Fruit fly (Drosophila melanogaster) whole organism, embryonic: ENCODE data around the gene Nep5.

ENCODE experiments used
- CG11504 ChIP-seq: fragments of 200-800 bp; sonication (Bioruptor generic); optimal IDR thresholded peaks from 3 replicates; lab custom pipeline; 2019; ENCODE audit warnings: missing biosample characterization, mild to moderate bottlenecking, missing genetic modification characterization, moderate library complexity
- CG2712 ChIP-seq: fragments of 200-800 bp; optimal IDR thresholded peaks from 3 replicates; lab custom pipeline; 2019; ENCODE audit warnings: missing biosample characterization, mild to moderate bottlenecking, missing genetic modification characterization, moderate library complexity
- CG31365 ChIP-seq: fragments of 200-800 bp; sonication (Bioruptor generic); optimal IDR thresholded peaks from 2 replicates; lab custom pipeline; 2018; ENCODE audit warnings: missing biosample characterization, mild to moderate bottlenecking, missing genetic modification characterization
- CG8765 ChIP-seq: fragments of 200-800 bp; sonication (Bioruptor generic); IDR thresholded peaks from 2 replicates; pipeline ENCODE4 v1.3.6; 2022; ENCODE audit warnings: missing biosample characterization, missing genetic modification characterization
- Kr ChIP-seq: fragments of 200-800 bp; sonication (Bioruptor generic); optimal IDR thresholded peaks from 2 replicates; lab custom pipeline; 2017; ENCODE audit warnings: missing biosample characterization, mild to moderate bottlenecking, missing genetic modification characterization
- Spps ChIP-seq: fragments of 200-800 bp; sonication (Bioruptor generic); optimal IDR thresholded peaks from 2 replicates; lab custom pipeline; 2018; ENCODE audit warnings: missing biosample characterization, mild to moderate bottlenecking, missing genetic modification characterization
- nau ChIP-seq: fragments of 200-800 bp; sonication (Bioruptor generic); optimal IDR thresholded peaks from 3 replicates; lab custom pipeline; 2017; ENCODE audit warnings: missing biosample characterization, mild to moderate bottlenecking, missing genetic modification characterization, missing genetic modification reagents

DNA sequence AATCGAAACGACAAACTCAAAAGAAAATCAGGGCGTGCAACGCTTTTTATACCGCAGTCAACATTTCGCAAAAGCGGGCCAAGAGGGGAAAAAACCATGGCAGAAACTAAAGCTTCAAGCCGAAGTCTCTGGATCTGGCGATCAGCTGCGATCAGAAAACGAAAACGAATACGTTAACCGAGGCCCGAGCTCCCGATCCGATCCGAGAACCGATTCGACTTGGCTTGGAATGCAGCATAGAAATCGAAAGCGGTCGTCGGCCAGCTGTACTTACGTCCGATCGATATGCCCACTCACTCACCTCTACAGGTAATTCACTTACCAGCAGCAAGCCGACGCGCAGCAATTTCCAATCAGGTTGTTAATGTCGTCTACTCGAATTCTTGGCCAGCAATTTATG, 27.1 kb upstream of the Nep5 start, which contains the start of gene Cpr97Eb:
- TF ChIP-seq nau (GFP tag; lab: Kevin White, UChicago) (no peak), CG8765 (no peak), CG11504 (tag; lab: Kevin White, UChicago) (no peak), Kr (no peak), CG2712 (tag; lab: Kevin White, UChicago) (no peak), Spps (tag; lab: Kevin White, UChicago) (no peak), CG31365 (tag; lab: Kevin White, UChicago) (no peak)
